Worm (Caenorhabditis elegans): ENCODE data around the gene hint-3.

ce11 chrV:7770961-7771360, 10.7 kb downstream of the hint-3 start, which contains the start of gene frpr-3:
- TF ChIP-seq lin-39 (tag; optimal IDR thresholded peaks at IDR 0.05) (no peak), ama-1 (optimal IDR thresholded peaks at IDR 0.05) (no peak), nhr-28 (tag; optimal IDR thresholded peaks at IDR 0.05) (no peak), ceh-28 (tag; optimal IDR thresholded peaks at IDR 0.05) (no peak), fos-1 (tag; optimal IDR thresholded peaks at IDR 0.05) (no peak), fkh-10 (GFP tag; optimal IDR thresholded peaks at IDR 0.05) (no peak), zag-1 (tag; optimal IDR thresholded peaks at IDR 0.05) (no peak), ztf-4 (tag; optimal IDR thresholded peaks at IDR 0.05) (no peak), ztf-11 (tag; optimal IDR thresholded peaks at IDR 0.05) (no peak), elt-3 (tag; optimal IDR thresholded peaks at IDR 0.05) (no peak), R02D3.7 (tag; optimal IDR thresholded peaks at IDR 0.05) (no peak), pqm-1 (tag; optimal IDR thresholded peaks at IDR 0.05) (no peak), nhr-76 (tag; optimal IDR thresholded peaks at IDR 0.05) (no peak)
